Worm (Caenorhabditis elegans) whole organism, L1 larva: Measurements from ENCODE around the gene smex-1.

Experiments
- C16A3.4 ChIP-seq: fragments of 150-350 bp; optimal IDR thresholded peaks from 2 replicates; lab custom pipeline; 2014; ENCODE audit warnings: missing biosample characterization, missing genetic modification characterization
- C34B4.2 ChIP-seq: sonication (generic microtip); optimal IDR thresholded peaks from 2 replicates; lab custom pipeline; 2017; ENCODE audit warnings: mild to moderate bottlenecking, missing genetic modification characterization, missing compliant biosample characterization
- Y116A8C.19 ChIP-seq: sonication (generic microtip); optimal IDR thresholded peaks from 2 replicates; lab custom pipeline; 2016; ENCODE audit warnings: missing compliant biosample characterization, missing genetic modification characterization, borderline replicate concordance
- ama-1 ChIP-seq: fragments of 150-350 bp; optimal IDR thresholded peaks from 2 replicates; lab custom pipeline; 2014
- ceh-90 ChIP-seq: sonication (generic microtip); optimal IDR thresholded peaks from 2 replicates; lab custom pipeline; 2016; ENCODE audit warnings: missing genetic modification characterization, missing compliant biosample characterization
- ces-1 ChIP-seq: fragments of 150-350 bp; optimal IDR thresholded peaks from 2 replicates; lab custom pipeline; 2014; ENCODE audit warnings: missing biosample characterization, missing genetic modification reagents, missing genetic modification characterization
- dpl-1 ChIP-seq, 3 experiments: fragments of 150-350 bp in 2 of 3; sonication (generic microtip) in 1 of 3; optimal IDR thresholded peaks; 2 replicates each; lab custom pipeline; 2014 to 2017; ENCODE audit warnings: missing biosample characterization in 3 of 3, missing genetic modification characterization in 3 of 3, missing genetic modification reagents in 3 of 3
- dsc-1 ChIP-seq: sonication (generic microtip); optimal IDR thresholded peaks from 2 replicates; lab custom pipeline; 2016; ENCODE audit warnings: mild to moderate bottlenecking, missing genetic modification characterization, missing compliant biosample characterization
- efl-1 ChIP-seq, 4 experiments: fragments of 150-350 bp; optimal IDR thresholded peaks in 3 of 4; peaks in 1 of 4; 1 replicate in 1 of 4; 2 replicates in 3 of 4; lab custom pipeline; 2014; ENCODE audit warnings: missing biosample characterization in 2 of 4, missing genetic modification characterization in 2 of 4, missing genetic modification reagents in 2 of 4
- elt-2 ChIP-seq: sonication (generic microtip); optimal IDR thresholded peaks from 2 replicates; lab custom pipeline; 2016; ENCODE audit warnings: missing genetic modification characterization, mild to moderate bottlenecking, inconsistent platforms, missing compliant biosample characterization, missing genetic modification reagents
- fkh-8 ChIP-seq: sonication (generic microtip); optimal IDR thresholded peaks from 2 replicates; lab custom pipeline; 2016; ENCODE audit warnings: mild to moderate bottlenecking, missing genetic modification characterization, missing compliant biosample characterization
- hpl-2 ChIP-seq: fragments of 150-350 bp; optimal IDR thresholded peaks from 2 replicates; lab custom pipeline; 2014; ENCODE audit warnings: missing biosample characterization, missing genetic modification reagents, missing genetic modification characterization
- irx-1 ChIP-seq: sonication (generic microtip); optimal IDR thresholded peaks from 2 replicates; lab custom pipeline; 2016; ENCODE audit warnings: missing genetic modification characterization, missing compliant biosample characterization
- isw-1 ChIP-seq: fragments of 200-800 bp; sonication (Bioruptor generic); IDR thresholded peaks from 2 replicates; pipeline ENCODE4 v1.3.6; 2022; ENCODE audit warnings: missing genetic modification characterization, missing compliant biosample characterization
- lin-14 ChIP-seq: fragments of 200-800 bp; sonication (Bioruptor generic); optimal IDR thresholded peaks from 2 replicates; lab custom pipeline; 2018; ENCODE audit warnings: mild to moderate bottlenecking, missing genetic modification characterization, moderate library complexity, missing compliant biosample characterization
- lin-35 ChIP-seq, 2 experiments: fragments of 150-350 bp; optimal IDR thresholded peaks; 2 replicates each; lab custom pipeline; 2014; ENCODE audit warnings: missing biosample characterization in 2 of 2, missing genetic modification characterization in 2 of 2, missing genetic modification reagents in 2 of 2
- lsy-2 ChIP-seq, 2 experiments: fragments of 150-350 bp; optimal IDR thresholded peaks; 2 replicates each; lab custom pipeline; 2014; ENCODE audit warnings: missing biosample characterization in 2 of 2, missing genetic modification characterization in 2 of 2
- mdl-1 ChIP-seq, 2 experiments: fragments of 150-350 bp; optimal IDR thresholded peaks; 2 replicates each; lab custom pipeline; 2014 to 2017; ENCODE audit warnings: missing biosample characterization in 2 of 2, missing genetic modification characterization in 2 of 2, inconsistent platforms in 1 of 2
- mef-2 ChIP-seq: fragments of 150-350 bp; optimal IDR thresholded peaks from 2 replicates; lab custom pipeline; 2014; ENCODE audit warnings: missing biosample characterization, missing genetic modification characterization
- mep-1 ChIP-seq: fragments of 150-350 bp; optimal IDR thresholded peaks from 2 replicates; lab custom pipeline; 2014; ENCODE audit warnings: missing biosample characterization, missing genetic modification characterization
- nhr-12 ChIP-seq: sonication (generic microtip); optimal IDR thresholded peaks from 2 replicates; lab custom pipeline; 2017; ENCODE audit warnings: missing biosample characterization, missing genetic modification characterization
- nhr-19 ChIP-seq: fragments of 200-800 bp; sonication (Bioruptor generic); conservative IDR thresholded peaks from 2 replicates; pipeline ENCODE4 v1.3.6; 2022; ENCODE audit warnings: missing genetic modification characterization, missing compliant biosample characterization
- nhr-47 ChIP-seq: sonication (generic microtip); optimal IDR thresholded peaks from 2 replicates; lab custom pipeline; 2016; ENCODE audit warnings: mild to moderate bottlenecking, missing genetic modification characterization, moderate library complexity, missing compliant biosample characterization
- nhr-77 ChIP-seq: fragments of 150-350 bp; optimal IDR thresholded peaks from 2 replicates; lab custom pipeline; 2014; ENCODE audit warnings: missing biosample characterization, missing genetic modification characterization
- nhr-85 ChIP-seq: sonication (generic microtip); peaks from one replicate; lab custom pipeline; 2016; ENCODE audit warnings: missing genetic modification characterization, inconsistent platforms, missing compliant biosample characterization
- pag-3 ChIP-seq: sonication (generic microtip); optimal IDR thresholded peaks from 2 replicates; lab custom pipeline; 2017; ENCODE audit warnings: missing genetic modification characterization, mild to moderate bottlenecking, missing compliant biosample characterization, antibody characterized with exemption, borderline replicate concordance; ENCODE audit not compliant: insufficient read depth
- rnt-1 ChIP-seq: sonication (generic microtip); optimal IDR thresholded peaks from 2 replicates; lab custom pipeline; 2016; ENCODE audit warnings: mild to moderate bottlenecking, missing genetic modification characterization, moderate library complexity, missing compliant biosample characterization
- snu-23 ChIP-seq: sonication (generic microtip); optimal IDR thresholded peaks from 2 replicates; lab custom pipeline; 2016; ENCODE audit warnings: missing genetic modification characterization, missing compliant biosample characterization
- sox-4 ChIP-seq: sonication (generic microtip); optimal IDR thresholded peaks from 2 replicates; lab custom pipeline; 2016; ENCODE audit warnings: missing genetic modification characterization, missing compliant biosample characterization
- sptf-1 ChIP-seq: fragments of 150-350 bp; optimal IDR thresholded peaks from 2 replicates; lab custom pipeline; 2014; ENCODE audit warnings: missing biosample characterization, missing genetic modification characterization
- unc-30 ChIP-seq: sonication (generic microtip); optimal IDR thresholded peaks from 2 replicates; lab custom pipeline; 2017; ENCODE audit warnings: missing biosample characterization, missing genetic modification characterization
- xbp-1 ChIP-seq: sonication (generic microtip); optimal IDR thresholded peaks from 2 replicates; lab custom pipeline; 2016; ENCODE audit warnings: missing genetic modification characterization, missing compliant biosample characterization
- zag-1 ChIP-seq: fragments of 150-350 bp; optimal IDR thresholded peaks from 2 replicates; lab custom pipeline; 2014; ENCODE audit warnings: missing biosample characterization, missing genetic modification characterization
- ztf-11 ChIP-seq, 2 experiments: sonication (generic microtip); optimal IDR thresholded peaks; 2 replicates each; lab custom pipeline; 2016 to 2017; ENCODE audit warnings: missing genetic modification characterization in 2 of 2, missing biosample characterization in 1 of 2, missing compliant biosample characterization in 1 of 2
- ztf-4 ChIP-seq: fragments of 150-350 bp; optimal IDR thresholded peaks from 2 replicates; lab custom pipeline; 2014; ENCODE audit warnings: missing biosample characterization, missing genetic modification characterization

smex-1 gene

ce11 chrV:8282933-8283332, 12.8 kb downstream of the smex-1 start:
- no peak for TF ChIP-seq mep-1 (tag; lab: Kevin White, UChicago)
- TF ChIP-seq sptf-1 (tag; lab: Kevin White, UChicago): no peak
- TF ChIP-seq efl-1 (optimal IDR thresholded peaks at IDR 0.05; lab: Kevin White, UChicago): no peak
- peak in 1 of 2 experiments; percentile 24 for TF ChIP-seq efl-1 (GFP tag; optimal IDR thresholded peaks at IDR 0.05 in 1 of 2; lab: Kevin White, UChicago)
- TF ChIP-seq nhr-85 (tag; lab: Kevin White, UChicago): no peak
- TF ChIP-seq C34B4.2 (tag; lab: Kevin White, UChicago): no peak
- no peak for TF ChIP-seq fkh-8 (tag; lab: Kevin White, UChicago)

- TF ChIP-seq hpl-2 (GFP tag; lab: Kevin White, UChicago): no peak
- no peak for TF ChIP-seq ceh-90 (tag; lab: Kevin White, UChicago)
- TF ChIP-seq efl-1 (optimal IDR thresholded peaks at IDR 0.05; lab: Kevin White, UChicago): no peak
- peak in 1 of 2 experiments; percentile 89 for TF ChIP-seq efl-1 (GFP tag; optimal IDR thresholded peaks at IDR 0.05 in 1 of 2; lab: Kevin White, UChicago)
Measured at ce11 chrV:8281646-8282045, 14.1 kb downstream of the smex-1 start.

DNA sequence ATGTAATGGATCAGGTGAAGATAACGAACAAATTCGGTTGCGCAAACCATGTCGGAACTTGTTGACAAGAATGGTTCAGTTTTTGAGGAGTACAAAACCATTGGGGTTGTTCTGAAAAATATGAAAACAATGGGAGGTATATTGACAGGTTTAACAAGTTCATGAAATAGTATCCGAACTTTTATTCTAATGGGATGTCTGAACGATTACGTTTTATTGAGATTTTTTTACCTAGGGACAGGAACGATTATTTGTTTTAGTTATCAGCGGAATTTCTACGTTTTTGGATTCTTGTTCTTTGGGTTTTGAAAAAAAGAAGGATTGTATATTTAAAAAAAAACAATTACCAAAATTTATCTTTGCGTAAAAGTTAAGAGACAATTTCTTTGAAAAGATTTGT, 15.0 kb downstream of the smex-1 start, which contains the start of gene str-135:
Gene str-135 (minus strand): TSS at position 101 of the 400 bp plus-strand sequence.
- TF ChIP-seq lin-14 (GFP tag; lab: Kevin White, UChicago): no peak
- no peak for TF ChIP-seq lsy-2 (tag; optimal IDR thresholded peaks at IDR 0.05; lab: Kevin White, UChicago)
- no peak for TF ChIP-seq zag-1
- TF ChIP-seq unc-30 (tag; lab: Kevin White, UChicago): no peak
- TF ChIP-seq nhr-77 (tag; lab: Kevin White, UChicago): no peak
- TF ChIP-seq isw-1 (GFP tag; lab: Robert Waterston, UW): no peak
- TF ChIP-seq efl-1 (optimal IDR thresholded peaks at IDR 0.05; lab: Kevin White, UChicago): no peak
- peak in 1 of 2 experiments; percentile 89 for TF ChIP-seq efl-1 (GFP tag; optimal IDR thresholded peaks at IDR 0.05 in 1 of 2; lab: Kevin White, UChicago)
- TF ChIP-seq nhr-19 (GFP tag; lab: Robert Waterston, UW): no peak
- no peak for TF ChIP-seq nhr-12

- no peak for TF ChIP-seq C16A3.4 (tag; lab: Kevin White, UChicago)
- TF ChIP-seq lsy-2 (tag; optimal IDR thresholded peaks at IDR 0.05; lab: Kevin White, UChicago): no peak
- no peak for TF ChIP-seq hpl-2 (GFP tag; lab: Kevin White, UChicago)
- no peak for TF ChIP-seq ces-1 (GFP tag; lab: Kevin White, UChicago)
- TF ChIP-seq sox-4 (tag; lab: Kevin White, UChicago): no peak
- no peak for TF ChIP-seq rnt-1
- no peak for TF ChIP-seq Y116A8C.19
- TF ChIP-seq pag-3 (tag; lab: Kevin White, UChicago): no peak
- TF ChIP-seq dsc-1 (tag; lab: Kevin White, UChicago): no peak
- TF ChIP-seq nhr-12: no peak
- TF ChIP-seq dpl-1 (GFP tag; optimal IDR thresholded peaks at IDR 0.05; lab: Kevin White, UChicago): no peak
Measured at ce11 chrV:8278830-8279229, 16.9 kb downstream of the smex-1 start, which contains the start of gene str-136. TSS of gene str-136 (minus strand) at chrV:8278930.

ce11 chrV:8271995-8272394, 23.8 kb downstream of the smex-1 start, which contains the start of gene asp-5:
TSS of gene asp-5 (plus strand) at chrV:8272385.
- TF ChIP-seq lin-35 (GFP tag; optimal IDR thresholded peaks at IDR 0.05; lab: Kevin White, UChicago) (peak in 1 of 2 experiments; percentile 11), elt-2 (tag; lab: Kevin White, UChicago) (peak; percentile 76), snu-23 (no peak), nhr-85 (tag; lab: Kevin White, UChicago) (no peak)

DNA sequence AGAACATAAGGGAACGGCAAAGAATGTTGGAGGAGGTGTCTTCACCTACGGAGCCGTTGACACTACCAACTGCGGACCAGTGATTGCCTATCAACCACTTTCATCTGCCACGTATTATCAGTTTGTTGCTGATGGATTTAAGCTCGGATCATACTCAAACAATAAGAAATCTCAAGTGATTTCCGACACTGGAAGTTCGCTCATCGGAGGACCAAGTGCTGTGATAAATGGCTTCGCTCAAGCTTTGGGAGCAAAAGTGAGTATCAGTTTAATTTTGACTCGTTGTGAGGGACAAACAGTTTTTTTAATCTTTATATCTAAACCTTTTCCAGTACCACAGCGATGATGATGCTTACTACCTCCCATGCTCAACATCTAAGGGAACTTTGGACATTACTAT, 24.4 kb downstream of the smex-1 start:
- no peak for TF ChIP-seq nhr-47 (tag; lab: Kevin White, UChicago)
- TF ChIP-seq lsy-2 (tag; optimal IDR thresholded peaks at IDR 0.05; lab: Kevin White, UChicago): no peak
- TF ChIP-seq xbp-1 (tag; lab: Kevin White, UChicago): no peak
- no peak for TF ChIP-seq ama-1 (lab: Kevin White, UChicago)
- no peak for TF ChIP-seq snu-23
- TF ChIP-seq lin-14 (GFP tag; lab: Kevin White, UChicago): no peak
- TF ChIP-seq mdl-1 (tag; optimal IDR thresholded peaks at IDR 0.05; lab: Kevin White, UChicago): no peak
- TF ChIP-seq irx-1 (tag; lab: Kevin White, UChicago): no peak
- no peak for TF ChIP-seq mep-1 (tag; lab: Kevin White, UChicago)
- TF ChIP-seq mef-2 (tag; lab: Kevin White, UChicago): no peak
- TF ChIP-seq ztf-11 (tag; optimal IDR thresholded peaks at IDR 0.05; lab: Kevin White, UChicago): no peak
- no peak for TF ChIP-seq ztf-4 (tag; lab: Kevin White, UChicago)
